Worm (Caenorhabditis elegans) whole organism, young adult: ENCODE results near the gene B0244.17.

Source experiments
- B0035.1 ChIP-seq: sonication (generic microtip); optimal IDR thresholded peaks from 2 replicates; lab custom pipeline; 2016; ENCODE audit warnings: missing genetic modification characterization, mild to moderate bottlenecking, missing compliant biosample characterization, missing genotype, missing genetic modification reagents
- Y67H2A.10 ChIP-seq: fragments of 200-800 bp; sonication (Bioruptor generic); conservative IDR thresholded peaks from 2 replicates; pipeline ENCODE4 v1.3.6; 2022; ENCODE audit warnings: missing genetic modification reagents, missing genetic modification characterization, missing compliant biosample characterization
- bed-2 ChIP-seq: fragments of 200-800 bp; sonication (Bioruptor generic); IDR thresholded peaks from 2 replicates; pipeline ENCODE4 v1.3.6; 2022; ENCODE audit warnings: missing genetic modification reagents, missing genetic modification characterization, missing compliant biosample characterization
- lag-1 ChIP-seq: fragments of 200-800 bp; sonication (Bioruptor generic); IDR thresholded peaks from 2 replicates; pipeline ENCODE4 v1.3.6; 2022; ENCODE audit warnings: missing genetic modification reagents, missing genetic modification characterization, missing compliant biosample characterization
- somi-1 ChIP-seq: fragments of 200-800 bp; sonication (Bioruptor generic); optimal IDR thresholded peaks from 2 replicates; lab custom pipeline; 2018; ENCODE audit warnings: mild to moderate bottlenecking, missing genetic modification characterization, missing compliant biosample characterization
- unc-62 ChIP-seq: fragments of 150-350 bp; optimal IDR thresholded peaks from 2 replicates; lab custom pipeline; 2014; ENCODE audit warnings: missing biosample characterization, missing genetic modification reagents, missing genetic modification characterization
- ztf-18 ChIP-seq: sonication (generic microtip); optimal IDR thresholded peaks from 2 replicates; lab custom pipeline; 2016; ENCODE audit warnings: missing genotype, mild to moderate bottlenecking, missing genetic modification characterization, missing compliant biosample characterization

DNA sequence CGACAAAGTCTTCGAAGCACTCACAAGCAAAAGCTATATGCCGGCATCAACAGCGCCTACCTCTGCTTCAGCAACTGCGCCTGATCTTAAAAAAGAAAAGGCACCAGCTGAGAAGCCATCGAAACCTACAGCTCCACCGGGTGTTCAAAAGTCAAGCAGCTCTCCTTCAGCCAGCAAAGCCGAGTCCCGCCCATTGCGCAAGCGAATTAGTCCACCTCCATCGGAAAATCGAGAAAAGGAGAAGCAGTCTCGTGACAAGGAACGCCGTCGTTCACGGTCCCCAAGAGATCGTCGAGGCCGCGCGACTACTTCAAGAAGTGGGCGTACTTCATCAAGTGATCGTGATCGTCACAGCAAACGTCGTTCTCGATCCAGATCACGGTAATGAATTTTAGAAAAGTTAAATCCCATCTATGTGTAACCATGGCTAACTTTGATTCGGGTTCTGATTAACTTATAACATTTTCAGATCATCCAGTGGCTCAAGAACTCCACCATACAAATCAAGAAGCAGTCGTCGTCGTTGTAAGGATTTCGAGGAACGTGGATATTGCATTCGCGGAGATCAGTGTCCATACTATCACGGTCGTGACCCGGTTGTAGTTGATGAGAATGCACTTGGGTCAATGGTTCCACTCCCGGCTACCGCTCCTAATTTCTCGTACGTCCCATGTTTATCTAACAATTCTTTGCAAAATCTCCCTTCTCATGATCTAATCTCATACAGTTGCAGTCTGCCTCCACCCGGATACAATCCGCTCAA, 21.0 kb upstream of the B0244.17 start:
- no peak for TF ChIP-seq Y67H2A.10
- no peak for TF ChIP-seq B0035.1 (tag; lab: Kevin White, UChicago)
- no peak for TF ChIP-seq somi-1 (GFP tag; lab: Kevin White, UChicago)
- no peak for TF ChIP-seq bed-2 (GFP tag; lab: Robert Waterston, UW)
- TF ChIP-seq ztf-18 (tag; lab: Kevin White, UChicago) = no peak
- TF ChIP-seq lag-1 (GFP tag; lab: Robert Waterston, UW) = no peak
- TF ChIP-seq unc-62 = no peak
